Worm (Caenorhabditis elegans): ENCODE data around the gene T07G12.4.

T07G12.4 gene

ce11 chrIV:10502345-10502744 lies 36.1 kb downstream of the T07G12.4 start:
- TF ChIP-seq nfya-1 (tag; optimal IDR thresholded peaks at IDR 0.05) (peak; percentile 5), dve-1 (tag; optimal IDR thresholded peaks at IDR 0.05) (no peak), pqm-1 (tag; optimal IDR thresholded peaks at IDR 0.05) (peak; percentile 21), elt-2 (tag; optimal IDR thresholded peaks at IDR 0.05) (peak; percentile 39), nhr-232 (tag; optimal IDR thresholded peaks at IDR 0.05) (no peak), unc-42 (tag; optimal IDR thresholded peaks at IDR 0.05) (peak; percentile 3)

- TF ChIP-seq nhr-232 (tag; optimal IDR thresholded peaks at IDR 0.05) = no peak
- TF ChIP-seq pat-9 (tag; optimal IDR thresholded peaks at IDR 0.05) = no peak
- TF ChIP-seq ceh-48 (tag; optimal IDR thresholded peaks at IDR 0.05) = no peak
- no peak for TF ChIP-seq hlh-13 (GFP tag; optimal IDR thresholded peaks at IDR 0.05)
- TF ChIP-seq ceh-18 (tag; optimal IDR thresholded peaks at IDR 0.05) = no peak
- no peak for TF ChIP-seq Y22D7AL.16 (tag; optimal IDR thresholded peaks at IDR 0.05)
- TF ChIP-seq elt-4 (tag; optimal IDR thresholded peaks at IDR 0.05) = no peak
- TF ChIP-seq pag-3 (tag; optimal IDR thresholded peaks at IDR 0.05; ENCODE audit: borderline replicate concordance) = no peak
- TF ChIP-seq odd-2 (tag; optimal IDR thresholded peaks at IDR 0.05) = no peak
These were observed 36.8 kb downstream of the T07G12.4 start, which contains the start of gene tax-6 for ce11 chrIV:10501550-10502240. Gene tax-6 (minus strand): TSS chrIV:10501600.

ce11 chrIV:10500481-10500880 lies 38.0 kb downstream of the T07G12.4 start:
- TF ChIP-seq unc-55 (GFP tag; optimal IDR thresholded peaks at IDR 0.05) (no peak), unc-42 (tag; optimal IDR thresholded peaks at IDR 0.05) (peak; percentile 80)

DNA sequence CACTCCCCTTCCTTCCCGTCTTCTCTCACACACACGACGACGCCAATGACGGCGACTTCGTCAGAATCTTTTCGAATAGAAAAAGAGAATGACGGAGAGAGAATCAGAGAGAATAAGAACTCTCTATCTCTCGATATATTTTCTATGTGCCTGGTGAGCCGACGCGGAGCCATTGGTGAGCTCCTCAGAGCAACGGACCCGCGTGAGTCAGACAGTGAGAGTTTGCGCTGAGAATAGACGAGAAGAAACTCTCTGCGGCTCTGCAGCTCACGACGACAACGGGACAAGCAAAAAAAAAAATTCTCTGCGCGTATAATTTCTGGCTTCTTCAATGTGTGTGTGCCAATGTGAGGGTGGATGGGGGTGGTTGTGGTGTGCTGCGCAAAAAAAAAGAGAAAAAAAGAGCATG lies 38.5 kb downstream of the T07G12.4 start:
- peak; percentile 70 for TF ChIP-seq nfya-1 (tag; optimal IDR thresholded peaks at IDR 0.05)
- peak; percentile 15 for TF ChIP-seq unc-42 (tag; optimal IDR thresholded peaks at IDR 0.05)
- peak; percentile 66 for TF ChIP-seq ceh-31 (tag; optimal IDR thresholded peaks at IDR 0.05)
- TF ChIP-seq unc-3 (GFP tag; conservative IDR thresholded peaks at IDR 0.05) = no peak
- no peak for TF ChIP-seq unc-3 (tag; optimal IDR thresholded peaks at IDR 0.05)
- peak; percentile 11 for TF ChIP-seq tbx-2 (tag; optimal IDR thresholded peaks at IDR 0.05)
- TF ChIP-seq unc-55 (GFP tag; optimal IDR thresholded peaks at IDR 0.05) = peak; percentile 51
- TF ChIP-seq ceh-45 (GFP tag; IDR thresholded peaks at IDR 0.05) = no peak
- TF ChIP-seq fax-1 (tag; optimal IDR thresholded peaks at IDR 0.05) = peak; percentile 36
- TF ChIP-seq pha-2 (tag; optimal IDR thresholded peaks at IDR 0.05) = no peak
- peak; percentile 63 for TF ChIP-seq ceh-18 (tag; optimal IDR thresholded peaks at IDR 0.05)
- TF ChIP-seq gmeb-2 (tag; optimal IDR thresholded peaks at IDR 0.05) = no peak
- no peak for TF ChIP-seq zip-5 (tag; optimal IDR thresholded peaks at IDR 0.05)
- peak; percentile 49 for TF ChIP-seq ceh-14 (tag; optimal IDR thresholded peaks at IDR 0.05)

DNA sequence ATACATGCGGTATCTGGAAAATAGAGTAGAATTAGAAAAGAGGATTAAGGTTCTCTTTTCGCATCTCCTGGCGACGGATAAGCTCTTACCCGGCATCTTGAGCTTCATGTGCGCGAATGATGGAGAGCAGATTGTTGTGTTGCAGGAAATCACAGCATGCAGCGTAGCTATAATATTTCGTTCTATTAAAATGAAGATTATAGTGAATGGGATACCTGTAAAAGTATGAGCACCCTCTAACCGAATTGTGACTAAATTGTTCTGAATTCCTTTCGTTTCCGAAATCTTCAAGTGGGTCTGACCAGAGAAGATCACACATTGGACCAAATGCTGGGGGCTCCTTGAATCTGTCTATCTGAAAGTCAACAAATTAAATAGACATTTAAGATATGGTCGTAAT lies 40.1 kb downstream of the T07G12.4 start:
- TF ChIP-seq ceh-2 (tag; optimal IDR thresholded peaks at IDR 0.05) (no peak), pros-1 (tag; optimal IDR thresholded peaks at IDR 0.05) (no peak), pha-2 (tag; optimal IDR thresholded peaks at IDR 0.05) (no peak), elt-2 (tag; optimal IDR thresholded peaks at IDR 0.05) (no peak), ceh-18 (tag; optimal IDR thresholded peaks at IDR 0.05) (no peak), sox-4 (tag; optimal IDR thresholded peaks at IDR 0.05) (no peak)

- peak; percentile 3 for TF ChIP-seq hlh-8 (tag; optimal IDR thresholded peaks at IDR 0.05)
- TF ChIP-seq rnt-1 (tag; optimal IDR thresholded peaks at IDR 0.05) = no peak
These were observed 49.1 kb downstream of the T07G12.4 start for ce11 chrIV:10489409-10489808.
